Fruit fly (Drosophila melanogaster) whole organism, embryonic: ENCODE data around the gene CG14234.
A peak's percentile ranks its signal among the peaks of the same experiment; 100 is the strongest.

Experiments used
- Abd-B ChIP-seq: fragments of 200-800 bp; sonication (Bioruptor generic); optimal IDR thresholded peaks from 2 replicates; lab custom pipeline; 2018; ENCODE audit warnings: missing biosample characterization, mild to moderate bottlenecking, missing genetic modification characterization, moderate library complexity
- Bgb ChIP-seq: fragments of 200-800 bp; sonication (Bioruptor generic); IDR thresholded peaks from 2 replicates; pipeline ENCODE4 v1.3.6; 2022; ENCODE audit warnings: missing biosample characterization, missing genetic modification characterization; ENCODE audit not compliant: partially characterized antibody
- Bteb2 ChIP-seq: fragments of 200-800 bp; sonication (Bioruptor generic); optimal IDR thresholded peaks from 2 replicates; lab custom pipeline; 2016; ENCODE audit warnings: missing biosample characterization, missing genetic modification characterization
- CG10267 ChIP-seq: fragments of 200-800 bp; sonication (Bioruptor generic); optimal IDR thresholded peaks from 2 replicates; lab custom pipeline; 2018; ENCODE audit warnings: missing biosample characterization, mild to moderate bottlenecking, missing genetic modification characterization, moderate library complexity
- CG12391 ChIP-seq: fragments of 200-800 bp; sonication (Bioruptor generic); optimal IDR thresholded peaks from 3 replicates; lab custom pipeline; 2018; ENCODE audit warnings: missing biosample characterization, mild to moderate bottlenecking, missing genetic modification characterization, moderate library complexity
- CG13287 ChIP-seq: fragments of 200-800 bp; sonication (Bioruptor generic); IDR thresholded peaks from 2 replicates; pipeline ENCODE4 v1.3.6; 2022; ENCODE audit warnings: missing biosample characterization, missing genetic modification characterization; ENCODE audit not compliant: partially characterized antibody
- CG13894 ChIP-seq: fragments of 200-800 bp; sonication (Bioruptor generic); optimal IDR thresholded peaks from 3 replicates; lab custom pipeline; 2018; ENCODE audit warnings: missing biosample characterization, mild to moderate bottlenecking, missing genetic modification characterization, moderate library complexity
- CG15479 ChIP-seq: fragments of 200-800 bp; sonication (Bioruptor generic); optimal IDR thresholded peaks from 3 replicates; lab custom pipeline; 2019; ENCODE audit warnings: missing biosample characterization, mild to moderate bottlenecking, missing genetic modification characterization, moderate library complexity
- CG15514 ChIP-seq: fragments of 200-800 bp; sonication (Bioruptor generic); optimal IDR thresholded peaks from 3 replicates; lab custom pipeline; 2017; ENCODE audit warnings: missing biosample characterization, missing genetic modification characterization, mild to moderate bottlenecking, moderate library complexity, missing genetic modification reagents
- CG16813 ChIP-seq: fragments of 200-800 bp; sonication (Bioruptor generic); IDR thresholded peaks from 3 replicates; pipeline ENCODE4 v1.3.6; 2022; ENCODE audit warnings: missing biosample characterization, missing genetic modification characterization; ENCODE audit not compliant: partially characterized antibody
- CG2116 ChIP-seq: fragments of 200-800 bp; sonication (Bioruptor generic); optimal IDR thresholded peaks from 3 replicates; lab custom pipeline; 2018; ENCODE audit warnings: missing biosample characterization, mild to moderate bottlenecking, missing genetic modification characterization
- CG30403 ChIP-seq: fragments of 200-800 bp; sonication (Bioruptor generic); optimal IDR thresholded peaks from 3 replicates; lab custom pipeline; 2016; ENCODE audit warnings: missing biosample characterization, missing genetic modification characterization
- CG34376 ChIP-seq: fragments of 200-800 bp; sonication (Bioruptor generic); optimal IDR thresholded peaks from 2 replicates; lab custom pipeline; 2018; ENCODE audit warnings: missing biosample characterization, mild to moderate bottlenecking, missing genetic modification characterization
- CG3995 ChIP-seq: fragments of 200-800 bp; sonication (Bioruptor generic); optimal IDR thresholded peaks from 3 replicates; lab custom pipeline; 2016; ENCODE audit warnings: missing biosample characterization, missing genetic modification characterization
- CG4617 ChIP-seq: fragments of 200-800 bp; sonication (Bioruptor generic); optimal IDR thresholded peaks from 3 replicates; lab custom pipeline; 2016; ENCODE audit warnings: missing biosample characterization, missing genetic modification characterization, borderline replicate concordance
- CG7357 ChIP-seq: fragments of 200-800 bp; sonication (Bioruptor generic); IDR thresholded peaks from 3 replicates; pipeline ENCODE4 v1.3.6; 2022; ENCODE audit warnings: missing biosample characterization, missing genetic modification characterization
- CG9797 ChIP-seq: fragments of 200-800 bp; sonication (Bioruptor generic); optimal IDR thresholded peaks from 3 replicates; lab custom pipeline; 2018; ENCODE audit warnings: missing biosample characterization, mild to moderate bottlenecking, missing genetic modification characterization
- CHES-1-like ChIP-seq: fragments of 200-800 bp; sonication (Bioruptor generic); optimal IDR thresholded peaks from 2 replicates; lab custom pipeline; 2016; ENCODE audit warnings: missing biosample characterization, missing genetic modification characterization
- Dll ChIP-seq: fragments of 200-800 bp; sonication (Bioruptor generic); IDR thresholded peaks from 4 replicates; pipeline ENCODE4 v1.3.6; 2022; ENCODE audit warnings: missing biosample characterization, missing genetic modification characterization; ENCODE audit not compliant: partially characterized antibody
- E2f2 ChIP-seq: fragments of 200-800 bp; sonication (Bioruptor generic); IDR thresholded peaks from 2 replicates; pipeline ENCODE4 v1.3.6; 2022; ENCODE audit warnings: missing biosample characterization, missing genetic modification characterization
- HLH4C ChIP-seq: fragments of 200-800 bp; sonication (Bioruptor generic); IDR thresholded peaks from 3 replicates; pipeline ENCODE4 v1.3.6; 2022; ENCODE audit warnings: missing biosample characterization, missing genetic modification characterization; ENCODE audit not compliant: partially characterized antibody
- NC2α ChIP-seq: fragments of 200-800 bp; sonication (Bioruptor generic); optimal IDR thresholded peaks from 2 replicates; lab custom pipeline; 2016; ENCODE audit warnings: missing biosample characterization, missing genetic modification characterization
- Opbp ChIP-seq: fragments of 200-800 bp; sonication (Bioruptor generic); IDR thresholded peaks from 3 replicates; pipeline ENCODE4 v1.3.6; 2022; ENCODE audit warnings: missing biosample characterization, missing genetic modification characterization; ENCODE audit not compliant: partially characterized antibody
- Optix ChIP-seq: fragments of 200-800 bp; sonication (Bioruptor generic); IDR thresholded peaks from 3 replicates; pipeline ENCODE4 v1.3.6; 2022; ENCODE audit warnings: missing biosample characterization, missing genetic modification characterization
- Pdp1 ChIP-seq, 2 experiments: fragments of 200-800 bp; sonication (Bioruptor generic); optimal IDR thresholded peaks; 3 replicates each; lab custom pipeline; 2016; ENCODE audit warnings: missing biosample characterization in 2 of 2, missing genetic modification characterization in 2 of 2, mild to moderate bottlenecking in 1 of 2, moderate library complexity in 1 of 2
- Rfx ChIP-seq: fragments of 200-800 bp; sonication (Bioruptor generic); IDR thresholded peaks from 2 replicates; pipeline ENCODE4 v1.3.6; 2022; ENCODE audit warnings: missing biosample characterization, missing genetic modification characterization
- Scr ChIP-seq: fragments of 200-800 bp; sonication (Bioruptor generic); IDR thresholded peaks from 2 replicates; pipeline ENCODE4 v1.3.6; 2022; ENCODE audit warnings: missing biosample characterization, missing genetic modification characterization; ENCODE audit not compliant: partially characterized antibody
- Sry-δ ChIP-seq: fragments of 200-800 bp; sonication (Bioruptor generic); optimal IDR thresholded peaks from 2 replicates; lab custom pipeline; 2016; ENCODE audit warnings: missing biosample characterization, missing genetic modification characterization
- YL-1 ChIP-seq: fragments of 200-800 bp; sonication (Bioruptor generic); optimal IDR thresholded peaks from 3 replicates; lab custom pipeline; 2017; ENCODE audit warnings: missing biosample characterization, mild to moderate bottlenecking, missing genetic modification characterization
- amos ChIP-seq: fragments of 200-800 bp; sonication (Bioruptor generic); IDR thresholded peaks from 2 replicates; pipeline ENCODE4 v1.3.6; 2022; ENCODE audit warnings: missing biosample characterization, missing genetic modification characterization; ENCODE audit not compliant: partially characterized antibody
- crp ChIP-seq, 2 experiments: fragments of 200-800 bp; sonication (Bioruptor generic); optimal IDR thresholded peaks; 2 replicates in 1 of 2; 3 replicates in 1 of 2; lab custom pipeline; 2017; ENCODE audit warnings: missing biosample characterization in 2 of 2, missing genetic modification characterization in 2 of 2, mild to moderate bottlenecking in 1 of 2, moderate library complexity in 1 of 2
- dysf ChIP-seq: fragments of 200-800 bp; sonication (Bioruptor generic); IDR thresholded peaks from 3 replicates; pipeline ENCODE4 v1.3.6; 2022; ENCODE audit warnings: missing biosample characterization, missing genetic modification characterization
- ems ChIP-seq: fragments of 200-800 bp; sonication (Bioruptor generic); optimal IDR thresholded peaks from 3 replicates; lab custom pipeline; 2016; ENCODE audit warnings: missing biosample characterization, missing genetic modification characterization
- en ChIP-seq: fragments of 200-800 bp; sonication (Bioruptor generic); optimal IDR thresholded peaks from 2 replicates; lab custom pipeline; 2016; ENCODE audit warnings: missing biosample characterization, missing genetic modification characterization
- gfzf ChIP-seq: fragments of 200-800 bp; sonication (Bioruptor generic); optimal IDR thresholded peaks from 2 replicates; lab custom pipeline; 2016; ENCODE audit warnings: missing biosample characterization, mild to moderate bottlenecking, missing genetic modification characterization, moderate library complexity
- grau ChIP-seq: fragments of 200-800 bp; optimal IDR thresholded peaks from 3 replicates; lab custom pipeline; 2019; ENCODE audit warnings: missing biosample characterization, mild to moderate bottlenecking, missing genetic modification characterization, moderate library complexity
- ham ChIP-seq: fragments of 200-800 bp; sonication (Bioruptor generic); IDR thresholded peaks from 2 replicates; pipeline ENCODE4 v1.3.6; 2022; ENCODE audit warnings: missing biosample characterization, missing genetic modification characterization
- ind ChIP-seq: fragments of 200-800 bp; sonication (Bioruptor generic); optimal IDR thresholded peaks from 3 replicates; lab custom pipeline; 2016; ENCODE audit warnings: missing biosample characterization, missing genetic modification characterization
- jumu ChIP-seq: fragments of 200-800 bp; sonication (Bioruptor generic); optimal IDR thresholded peaks from 3 replicates; lab custom pipeline; 2016; ENCODE audit warnings: missing biosample characterization, missing genetic modification characterization
- lab ChIP-seq: fragments of 200-800 bp; sonication (Bioruptor generic); optimal IDR thresholded peaks from 3 replicates; lab custom pipeline; 2017; ENCODE audit warnings: missing biosample characterization, missing genetic modification characterization, mild to moderate bottlenecking, moderate library complexity, missing genetic modification reagents
- lilli ChIP-seq: fragments of 200-800 bp; sonication (Bioruptor generic); optimal IDR thresholded peaks from 3 replicates; lab custom pipeline; 2016; ENCODE audit warnings: missing biosample characterization, missing genetic modification characterization
- pita ChIP-seq: fragments of 200-800 bp; sonication (Bioruptor generic); optimal IDR thresholded peaks from 2 replicates; lab custom pipeline; 2017; ENCODE audit warnings: missing biosample characterization, mild to moderate bottlenecking, missing genetic modification characterization
- pzg ChIP-seq: fragments of 200-800 bp; sonication (Bioruptor generic); optimal IDR thresholded peaks from 3 replicates; lab custom pipeline; 2018; ENCODE audit warnings: missing biosample characterization, mild to moderate bottlenecking, missing genetic modification characterization, moderate library complexity
- ro ChIP-seq: fragments of 200-800 bp; sonication (Bioruptor generic); IDR thresholded peaks from 2 replicates; pipeline ENCODE4 v1.3.6; 2022; ENCODE audit warnings: missing biosample characterization, missing genetic modification characterization
- sna ChIP-seq: fragments of 200-800 bp; sonication (Bioruptor generic); IDR thresholded peaks from 2 replicates; pipeline ENCODE4 v1.3.6; 2022; ENCODE audit warnings: missing biosample characterization, missing genetic modification characterization; ENCODE audit not compliant: partially characterized antibody
- sug ChIP-seq: fragments of 200-800 bp; optimal IDR thresholded peaks from 2 replicates; lab custom pipeline; 2019; ENCODE audit warnings: missing biosample characterization, mild to moderate bottlenecking, missing genetic modification characterization, moderate library complexity
- trem ChIP-seq: fragments of 200-800 bp; optimal IDR thresholded peaks from 3 replicates; lab custom pipeline; 2019; ENCODE audit warnings: missing biosample characterization, mild to moderate bottlenecking, missing genetic modification characterization, moderate library complexity
- zen ChIP-seq: fragments of 200-800 bp; sonication (Bioruptor generic); optimal IDR thresholded peaks from 3 replicates; lab custom pipeline; 2018; ENCODE audit warnings: missing biosample characterization, mild to moderate bottlenecking, missing genetic modification characterization, moderate library complexity

The CG14234 gene

dm6 chrX:19748565-19748964 is 13.2 kb downstream of the CG14234 start (continued):
- TF ChIP-seq NC2α (GFP tag; lab: Kevin White, UChicago) (no peak), CG12391 (tag; lab: Kevin White, UChicago) (no peak), crp (GFP tag; optimal IDR thresholded peaks at IDR 0.05; lab: Kevin White, UChicago) (peak in 1 of 2 experiments; percentile 59), CG15514 (peak; percentile 66), Scr (peak; percentile 54), trem (tag; lab: Kevin White, UChicago) (peak; percentile 63), grau (tag; lab: Kevin White, UChicago) (peak; percentile 22), ems (GFP tag; lab: Kevin White, UChicago) (peak; percentile 17), ham (GFP tag; lab: Robert Waterston, UW) (no peak), CG16813 (peak; percentile 46; the same call in 1 of the 3 replicates), CG3995 (GFP tag; lab: Kevin White, UChicago) (peak; percentile 67), pzg (peak; percentile 82), jumu (peak; percentile 32), lab (GFP tag; lab: Kevin White, UChicago) (peak; percentile 26), CG15479 (GFP tag; lab: Kevin White, UChicago) (peak; percentile 64), ind (GFP tag; lab: Kevin White, UChicago) (peak; percentile 6), CG7357 (GFP tag; lab: Robert Waterston, UW) (no peak), CG30403 (GFP tag; lab: Kevin White, UChicago) (peak; percentile 27), CG4617 (GFP tag; lab: Kevin White, UChicago) (peak; percentile 26), CG13894 (tag; lab: Kevin White, UChicago) (no peak), CG2116 (GFP tag; lab: Kevin White, UChicago) (peak; percentile 87), Dll (GFP tag; lab: Robert Waterston, UW) (peak; percentile 44; the same call in 1 of the 4 replicates), CG13287 (peak; percentile 60), lilli (GFP tag; lab: Kevin White, UChicago) (peak; percentile 19), Optix (GFP tag; lab: Robert Waterston, UW) (no peak), CG9797 (GFP tag; lab: Kevin White, UChicago) (peak; percentile 43), gfzf (GFP tag; lab: Kevin White, UChicago) (peak; percentile 29), sna (GFP tag; lab: Robert Waterston, UW) (peak; percentile 44; the same call in 1 of the 2 replicates), zen (tag; lab: Kevin White, UChicago) (peak; percentile 19), CG10267 (tag; lab: Kevin White, UChicago) (peak; percentile 53), en (GFP tag; lab: Kevin White, UChicago) (no peak), Abd-B (peak; percentile 65), pita (no peak), Rfx (GFP tag; lab: Robert Waterston, UW) (peak; percentile 47), E2f2 (GFP tag; lab: Robert Waterston, UW) (peak; percentile 97), Bgb (GFP tag; lab: Robert Waterston, UW) (peak; percentile 35; the same call in 1 of the 2 replicates), Pdp1 (GFP tag; optimal IDR thresholded peaks at IDR 0.05; lab: Kevin White, UChicago) (peak in 1 of 2 experiments; percentile 55), YL-1 (GFP tag; lab: Kevin White, UChicago) (peak; percentile 23), HLH4C (GFP tag; lab: Robert Waterston, UW) (peak; percentile 24; the same call in 1 of the 3 replicates), CG34376 (GFP tag; lab: Kevin White, UChicago) (peak; percentile 46), dysf (GFP tag; lab: Robert Waterston, UW) (0 out of 3 replicates have a peak, but pooled peaks have one; percentile 15), sug (tag; lab: Kevin White, UChicago) (peak; percentile 35), CHES-1-like (GFP tag; lab: Kevin White, UChicago) (peak; percentile 10), Sry-δ (GFP tag; lab: Kevin White, UChicago) (peak; percentile 75), Opbp (GFP tag; lab: Robert Waterston, UW) (peak; percentile 50; the same call in 2 of the 3 replicates), Bteb2 (GFP tag; lab: Kevin White, UChicago) (no peak), amos (peak; percentile 51), ro (GFP tag; lab: Robert Waterston, UW) (no peak)
